Fruit fly (Drosophila melanogaster) whole organism, adult: ENCODE data around the gene pasi1.

Experiments used
- CG11617 ChIP-seq: fragments of 200-800 bp; sonication (Bioruptor generic); optimal IDR thresholded peaks from 2 replicates; lab custom pipeline; 2017; ENCODE audit warnings: mild to moderate bottlenecking, missing biosample characterization, missing genetic modification reagents, missing genetic modification characterization
- CG12768 ChIP-seq: fragments of 200-800 bp; sonication (Bioruptor generic); optimal IDR thresholded peaks from 2 replicates; lab custom pipeline; 2017; ENCODE audit warnings: missing biosample characterization, missing genetic modification characterization, mild to moderate bottlenecking, moderate library complexity, missing genetic modification reagents
- CG14711 ChIP-seq: fragments of 200-800 bp; sonication (Bioruptor generic); optimal IDR thresholded peaks from 2 replicates; lab custom pipeline; 2018; ENCODE audit warnings: missing biosample characterization, mild to moderate bottlenecking, missing genetic modification characterization, moderate library complexity
- CG1620 ChIP-seq: fragments of 200-800 bp; sonication (Bioruptor generic); optimal IDR thresholded peaks from 2 replicates; lab custom pipeline; 2016; ENCODE audit warnings: missing biosample characterization, missing genetic modification characterization
- CG33017 ChIP-seq: fragments of 200-800 bp; sonication (Bioruptor generic); optimal IDR thresholded peaks from 2 replicates; lab custom pipeline; 2018; ENCODE audit warnings: missing biosample characterization, mild to moderate bottlenecking, missing genetic modification characterization, moderate library complexity
- CG5204 ChIP-seq: fragments of 200-800 bp; sonication (Bioruptor generic); optimal IDR thresholded peaks from 2 replicates; lab custom pipeline; 2016; ENCODE audit warnings: missing biosample characterization, missing genetic modification characterization
- CG7045 ChIP-seq: fragments of 200-800 bp; sonication (Bioruptor generic); optimal IDR thresholded peaks from 2 replicates; lab custom pipeline; 2017; ENCODE audit warnings: missing biosample characterization, mild to moderate bottlenecking, missing genetic modification characterization
- CG7101 ChIP-seq: fragments of 200-800 bp; sonication (Bioruptor generic); optimal IDR thresholded peaks from 2 replicates; lab custom pipeline; 2018; ENCODE audit warnings: missing biosample characterization, mild to moderate bottlenecking, missing genetic modification characterization, moderate library complexity
- Clk ChIP-seq: fragments of 200-800 bp; sonication (Bioruptor generic); optimal IDR thresholded peaks from 2 replicates; lab custom pipeline; 2017; ENCODE audit warnings: missing biosample characterization, missing genetic modification characterization
- Crg-1 ChIP-seq: fragments of 200-800 bp; sonication (Bioruptor generic); optimal IDR thresholded peaks from 2 replicates; lab custom pipeline; 2016; ENCODE audit warnings: missing biosample characterization, missing genetic modification characterization
- Hr96 ChIP-seq: fragments of 200-800 bp; sonication (Bioruptor generic); optimal IDR thresholded peaks from 2 replicates; lab custom pipeline; 2016; ENCODE audit warnings: missing biosample characterization, missing genetic modification characterization
- Mnt ChIP-seq: fragments of 200-800 bp; sonication (Bioruptor generic); optimal IDR thresholded peaks from 2 replicates; lab custom pipeline; 2016; ENCODE audit warnings: missing biosample characterization, mild to moderate bottlenecking, missing genetic modification characterization
- bab1 ChIP-seq: fragments of 200-800 bp; sonication (Bioruptor generic); optimal IDR thresholded peaks from 3 replicates; lab custom pipeline; 2019; ENCODE audit warnings: missing biosample characterization, mild to moderate bottlenecking, missing genetic modification characterization, moderate library complexity
- cic ChIP-seq: fragments of 200-800 bp; sonication (Bioruptor generic); optimal IDR thresholded peaks from 2 replicates; lab custom pipeline; 2017; ENCODE audit warnings: missing biosample characterization, mild to moderate bottlenecking, missing genetic modification characterization, moderate library complexity
- cnc ChIP-seq, 2 experiments: fragments of >200 bp; optimal IDR thresholded peaks; 2 replicates each; lab custom pipeline; 2017
- kay ChIP-seq: fragments of 200-800 bp; sonication (Bioruptor generic); peaks from one replicate; lab custom pipeline; 2016; ENCODE audit warnings: missing biosample characterization, missing genetic modification characterization, borderline replicate concordance
- ovo ChIP-seq: fragments of 200-800 bp; sonication (Bioruptor generic); optimal IDR thresholded peaks from 2 replicates; lab custom pipeline; 2016; ENCODE audit warnings: missing biosample characterization, missing genetic modification characterization
- pad ChIP-seq: fragments of 200-800 bp; sonication (Bioruptor generic); optimal IDR thresholded peaks from 3 replicates; lab custom pipeline; 2017; ENCODE audit warnings: missing biosample characterization, missing genetic modification characterization, mild to moderate bottlenecking, moderate library complexity, missing genetic modification reagents
- tj ChIP-seq: fragments of 200-800 bp; sonication (Bioruptor generic); optimal IDR thresholded peaks from 3 replicates; lab custom pipeline; 2017; ENCODE audit warnings: missing biosample characterization, mild to moderate bottlenecking, missing genetic modification characterization, moderate library complexity
- toe ChIP-seq: fragments of 200-800 bp; sonication (Bioruptor generic); optimal IDR thresholded peaks from 2 replicates; lab custom pipeline; 2016; ENCODE audit warnings: missing biosample characterization, missing genetic modification characterization

Gene pasi1

dm6 chr3R:17776104-17776589 lies 18.7 kb upstream of the pasi1 start:
- no peak for TF ChIP-seq bab1 (GFP tag; lab: Kevin White, UChicago)

DNA sequence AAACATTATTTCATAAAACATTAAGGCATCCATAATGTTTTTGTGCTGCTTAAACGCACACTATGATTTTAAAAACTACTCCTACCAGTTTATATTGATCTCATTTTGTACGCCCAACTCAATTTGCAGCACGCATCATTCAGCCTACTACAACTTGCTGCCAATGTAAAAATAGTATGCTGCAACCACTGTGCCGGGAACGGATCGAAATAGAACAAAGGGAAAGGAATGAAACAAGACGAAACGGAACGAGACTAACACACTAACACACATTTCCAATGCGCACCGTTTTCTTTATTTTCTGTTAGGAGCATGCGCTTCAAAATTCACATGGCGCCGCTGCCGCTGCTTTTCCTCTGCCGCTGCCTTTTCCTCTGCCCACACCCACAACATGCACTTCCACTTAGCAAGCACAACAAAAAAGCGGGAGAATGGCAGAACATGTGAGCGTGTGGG lies 17.9 kb upstream of the pasi1 start:
- TF ChIP-seq cnc (optimal IDR thresholded peaks at IDR 0.05; lab: Kevin White, UChicago) (no peak), CG33017 (tag; lab: Kevin White, UChicago) (no peak), kay (GFP tag; lab: Kevin White, UChicago) (no peak), CG1620 (no peak), CG12768 (GFP tag; lab: Kevin White, UChicago) (no peak), cic (GFP tag; lab: Kevin White, UChicago) (no peak), Clk (GFP tag; lab: Kevin White, UChicago) (no peak), toe (GFP tag; lab: Kevin White, UChicago) (peak; percentile 52), Hr96 (no peak), CG5204 (GFP tag; lab: Kevin White, UChicago) (peak; percentile 21)

DNA sequence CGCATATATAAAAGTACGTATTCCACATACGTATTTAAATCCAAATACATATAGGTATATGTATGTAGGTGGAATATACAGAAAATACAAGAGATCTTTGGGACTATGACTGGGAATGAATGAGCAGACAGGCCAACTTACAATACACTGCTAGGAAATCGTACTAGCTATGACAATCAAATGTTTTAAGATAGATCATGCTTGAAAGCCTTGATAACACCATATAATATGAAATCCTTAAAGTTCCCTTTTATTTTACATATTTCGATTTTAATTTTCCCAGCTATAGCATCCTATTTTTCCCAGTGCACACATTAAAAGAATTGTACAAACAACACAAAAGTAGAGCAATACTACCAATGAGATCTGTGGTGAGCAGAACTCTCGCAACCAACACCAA lies 13.5 kb upstream of the pasi1 start:
- peak; percentile 48 for TF ChIP-seq CG7101 (tag; lab: Kevin White, UChicago)
- TF ChIP-seq CG12768 (GFP tag; lab: Kevin White, UChicago) = no peak
- TF ChIP-seq CG14711 = peak; percentile 54
- TF ChIP-seq CG5204 (GFP tag; lab: Kevin White, UChicago) = no peak
- peak; percentile 72 for TF ChIP-seq kay (GFP tag; lab: Kevin White, UChicago)
- peak; percentile 58 for TF ChIP-seq toe (GFP tag; lab: Kevin White, UChicago)
- TF ChIP-seq CG1620 = no peak
- peak; percentile 34 for TF ChIP-seq CG33017 (tag; lab: Kevin White, UChicago)
- peak; percentile 37 for TF ChIP-seq CG7045

- no peak for TF ChIP-seq pad
- peak; percentile 25 for TF ChIP-seq kay (GFP tag; lab: Kevin White, UChicago)
- TF ChIP-seq cnc (optimal IDR thresholded peaks at IDR 0.05; lab: Kevin White, UChicago) = no peak
- TF ChIP-seq Mnt (GFP tag; lab: Kevin White, UChicago) = peak; percentile 2
- peak; percentile 2 for TF ChIP-seq tj (GFP tag; lab: Kevin White, UChicago)
Observed at dm6 chr3R:17783144-17783543, 11.7 kb upstream of the pasi1 start.

DNA sequence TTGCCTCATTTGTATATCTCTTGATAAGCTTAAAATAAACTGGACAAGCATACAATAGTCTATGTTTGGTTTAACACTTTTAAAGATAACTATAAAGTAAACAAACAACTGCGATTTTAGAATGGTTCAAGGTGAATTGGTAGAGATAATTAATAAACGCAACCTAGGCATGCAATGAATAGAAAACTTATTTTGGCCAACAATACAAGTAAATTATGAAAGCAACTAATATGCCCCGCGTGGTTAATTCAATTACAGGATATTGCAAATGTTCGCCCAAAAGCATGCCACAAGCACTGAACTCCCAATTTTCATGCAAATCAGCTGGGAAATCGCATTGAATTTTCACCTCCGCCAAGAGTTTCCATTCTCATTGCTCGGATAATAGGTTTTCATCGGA lies 10.7 kb upstream of the pasi1 start:
- TF ChIP-seq Mnt (GFP tag; lab: Kevin White, UChicago) = no peak

dm6 chr3R:17787780-17788179 lies 7.1 kb upstream of the pasi1 start:
- no peak for TF ChIP-seq CG7101 (tag; lab: Kevin White, UChicago)
- no peak for TF ChIP-seq Hr96
- no peak for TF ChIP-seq CG14711
- TF ChIP-seq cnc (optimal IDR thresholded peaks at IDR 0.05; lab: Kevin White, UChicago) = no peak
- TF ChIP-seq CG1620 = no peak
- TF ChIP-seq Mnt (GFP tag; lab: Kevin White, UChicago) = no peak
- no peak for TF ChIP-seq pad
- no peak for TF ChIP-seq CG7045
- no peak for TF ChIP-seq CG12768 (GFP tag; lab: Kevin White, UChicago)
- TF ChIP-seq CG33017 (tag; lab: Kevin White, UChicago) = no peak
- TF ChIP-seq kay (GFP tag; lab: Kevin White, UChicago) = no peak
- TF ChIP-seq Crg-1 (GFP tag; lab: Kevin White, UChicago) = no peak
- TF ChIP-seq bab1 (GFP tag; lab: Kevin White, UChicago) = no peak
- no peak for TF ChIP-seq Clk (GFP tag; lab: Kevin White, UChicago)
- TF ChIP-seq CG11617 = no peak

dm6 chr3R:17789937-17790336 lies 4.9 kb upstream of the pasi1 start:
- TF ChIP-seq cic (GFP tag; lab: Kevin White, UChicago) = no peak
- no peak for TF ChIP-seq CG1620
- TF ChIP-seq CG7045 = no peak
- no peak for TF ChIP-seq Hr96
- TF ChIP-seq Mnt (GFP tag; lab: Kevin White, UChicago) = no peak
- no peak for TF ChIP-seq CG33017 (tag; lab: Kevin White, UChicago)
- TF ChIP-seq CG5204 (GFP tag; lab: Kevin White, UChicago) = no peak
- TF ChIP-seq toe (GFP tag; lab: Kevin White, UChicago) = no peak
- no peak for TF ChIP-seq CG7101 (tag; lab: Kevin White, UChicago)

DNA sequence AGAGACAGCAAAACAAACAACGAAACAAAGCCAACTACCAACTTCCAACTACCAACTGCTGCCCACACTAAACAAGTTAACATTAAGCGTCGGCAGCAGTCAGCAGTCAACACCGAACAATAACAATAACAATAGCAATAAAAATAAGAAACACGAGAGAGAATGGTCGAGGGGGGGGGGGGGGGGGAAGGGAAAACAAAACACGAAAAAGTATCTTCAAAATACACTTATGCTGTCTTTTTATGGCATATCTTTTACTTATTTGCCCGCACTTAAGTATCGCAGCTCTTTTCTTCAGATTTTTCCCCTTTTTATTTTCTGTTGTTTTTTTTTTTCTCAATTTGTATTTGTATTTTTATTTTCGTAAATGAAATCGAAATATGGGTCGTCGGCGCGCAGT lies 1.6 kb upstream of the pasi1 start:
- TF ChIP-seq cnc (optimal IDR thresholded peaks at IDR 0.05; lab: Kevin White, UChicago) (no peak), kay (GFP tag; lab: Kevin White, UChicago) (no peak), pad (no peak), Crg-1 (GFP tag; lab: Kevin White, UChicago) (no peak), CG7101 (tag; lab: Kevin White, UChicago) (no peak), CG14711 (no peak), CG5204 (GFP tag; lab: Kevin White, UChicago) (no peak), CG11617 (no peak), CG7045 (no peak), tj (GFP tag; lab: Kevin White, UChicago) (no peak), Clk (GFP tag; lab: Kevin White, UChicago) (no peak), ovo (GFP tag; lab: Kevin White, UChicago) (no peak)
